Fruit fly (Drosophila melanogaster): Measurements from ENCODE around the gene CG9917.

Gene CG9917

DNA sequence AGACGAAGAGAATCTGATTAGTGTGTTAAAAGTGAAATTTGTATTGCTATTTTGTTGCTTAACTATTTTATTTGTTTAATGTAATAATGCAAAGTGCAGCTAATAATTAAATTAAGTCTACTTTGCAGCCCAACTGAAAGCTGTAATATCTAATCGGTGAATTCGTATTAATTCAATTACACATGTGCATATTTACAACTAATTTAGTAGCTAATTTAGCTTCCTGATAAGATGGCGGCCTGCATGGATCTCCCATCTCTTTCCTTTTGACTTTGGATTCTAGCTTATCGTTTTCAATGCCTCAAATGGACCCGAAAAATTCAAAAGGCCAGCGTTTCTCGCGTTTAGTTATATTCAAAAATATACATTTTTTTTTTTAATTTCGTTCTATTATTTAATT lies 13.3 kb downstream of the CG9917 start:
- peak; percentile 60 for TF ChIP-seq exex (tag; optimal IDR thresholded peaks at IDR 0.05)
- peak; percentile 71 for TF ChIP-seq Vsx1 (GFP tag; optimal IDR thresholded peaks at IDR 0.05)
- TF ChIP-seq Side (GFP tag; optimal IDR thresholded peaks at IDR 0.05), result no peak

dm6 chrX:16308953-16309352 lies 14.1 kb downstream of the CG9917 start:
- TF ChIP-seq yki (optimal IDR thresholded peaks at IDR 0.05), result no peak
- TF ChIP-seq sens (GFP tag), result peak; percentile 44
- TF ChIP-seq Eip74EF (GFP tag; optimal IDR thresholded peaks at IDR 0.05), result no peak
- no peak for TF ChIP-seq gcm2 (GFP tag; optimal IDR thresholded peaks at IDR 0.05)
- TF ChIP-seq CG13296 (GFP tag; optimal IDR thresholded peaks at IDR 0.05), result peak; percentile 13
- TF ChIP-seq CG5953 (GFP tag; IDR thresholded peaks at IDR 0.05), result no peak
- peak; percentile 44 for TF ChIP-seq ERR (GFP tag; optimal IDR thresholded peaks at IDR 0.05)
- no peak for TF ChIP-seq nerfin-1 (tag; optimal IDR thresholded peaks at IDR 0.05)
- no peak for TF ChIP-seq CG9609 (GFP tag; optimal IDR thresholded peaks at IDR 0.05)
- TF ChIP-seq Fer1 (GFP tag; optimal IDR thresholded peaks at IDR 0.05), result no peak
- no peak for TF ChIP-seq repo (GFP tag; optimal IDR thresholded peaks at IDR 0.05)
- TF ChIP-seq CG11398 (GFP tag; optimal IDR thresholded peaks at IDR 0.05), result no peak
- TF ChIP-seq CG16813 (GFP tag; IDR thresholded peaks at IDR 0.05; ENCODE audit: partially characterized antibody), result no peak
- peak; percentile 2 for TF ChIP-seq Med (GFP tag)
- no peak for TF ChIP-seq grn (GFP tag; optimal IDR thresholded peaks at IDR 0.05)
- no peak for TF ChIP-seq Meics (GFP tag; optimal IDR thresholded peaks at IDR 0.05)

DNA sequence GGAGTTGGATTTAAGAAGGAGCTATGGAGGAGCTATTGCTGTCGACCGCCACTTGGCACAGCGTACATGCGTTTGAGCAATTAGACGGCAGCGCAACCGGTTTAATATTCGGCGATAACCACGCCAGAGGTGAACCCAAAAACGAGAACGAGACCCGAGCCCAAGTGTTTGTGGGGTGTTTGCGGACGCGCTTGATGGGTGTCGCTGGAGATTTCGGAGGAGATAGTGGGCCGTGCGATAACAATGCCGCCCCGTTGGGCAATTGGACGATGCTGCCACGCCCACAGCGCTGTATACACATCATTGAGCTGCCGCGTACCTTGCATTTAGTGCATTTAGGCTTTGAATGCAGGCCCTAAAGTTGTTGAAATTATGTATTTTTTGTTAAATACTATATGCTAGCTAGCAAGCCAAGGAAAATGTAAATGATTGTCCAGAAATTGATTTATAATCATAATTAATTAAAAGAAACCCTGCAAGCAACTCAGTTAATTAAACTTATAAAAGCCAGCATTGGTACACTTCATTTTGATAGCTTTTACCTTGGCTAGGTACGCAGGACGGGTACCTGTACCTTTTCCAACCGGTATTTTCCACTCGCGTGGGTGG lies 14.6 kb downstream of the CG9917 start, which contains the start of gene Had1:
TSS of gene Had1 (minus strand) at position 358 of the 609 bp plus-strand sequence.
- TF ChIP-seq CG17385 (GFP tag; optimal IDR thresholded peaks at IDR 0.05) (no peak), CG2712 (tag; optimal IDR thresholded peaks at IDR 0.05) (no peak), crol (GFP tag; IDR thresholded peaks at IDR 0.05) (no peak), CG3407 (GFP tag; optimal IDR thresholded peaks at IDR 0.05) (no peak), CG3995 (GFP tag; optimal IDR thresholded peaks at IDR 0.05) (no peak), CG18262 (tag; optimal IDR thresholded peaks at IDR 0.05) (peak; percentile 57), bab2 (GFP tag; optimal IDR thresholded peaks at IDR 0.05) (no peak), sug (tag; optimal IDR thresholded peaks at IDR 0.05) (peak; percentile 85), gro (GFP tag; optimal IDR thresholded peaks at IDR 0.05) (no peak), CG32767 (GFP tag; IDR thresholded peaks at IDR 0.05) (no peak), CG18619 (GFP tag; optimal IDR thresholded peaks at IDR 0.05) (no peak), CG3065 (GFP tag; optimal IDR thresholded peaks at IDR 0.05) (peak; percentile 11), grn (GFP tag; optimal IDR thresholded peaks at IDR 0.05) (peak; percentile 95), cwo (GFP tag; optimal IDR thresholded peaks at IDR 0.05) (peak; percentile 16), HmgD (GFP tag; optimal IDR thresholded peaks at IDR 0.05) (no peak), CG4854 (GFP tag; optimal IDR thresholded peaks at IDR 0.05) (no peak), mirr (GFP tag; optimal IDR thresholded peaks at IDR 0.05) (peak; percentile 25), CG2202 (tag; optimal IDR thresholded peaks at IDR 0.05) (no peak), esg (GFP tag; conservative IDR thresholded peaks at IDR 0.05) (no peak), otp (GFP tag; IDR thresholded peaks at IDR 0.05) (0 out of 3 replicates have a peak, but pooled peaks have one; percentile 33), HLH4C (GFP tag; IDR thresholded peaks at IDR 0.05; ENCODE audit: partially characterized antibody) (0 out of 3 replicates have a peak, but pooled peaks have one; percentile 34), HmgZ (tag; optimal IDR thresholded peaks at IDR 0.05) (peak; percentile 22), onecut (GFP tag; IDR thresholded peaks at IDR 0.05) (no peak), Rfx (GFP tag; IDR thresholded peaks at IDR 0.05) (peak; percentile 43; the same call in 1 of the 2 replicates), vvl (GFP tag; IDR thresholded peaks at IDR 0.05) (no peak), row (GFP tag; IDR thresholded peaks at IDR 0.05) (peak; percentile 34; the same call in 2 of the 3 replicates), MESR4 (GFP tag; optimal IDR thresholded peaks at IDR 0.05) (peak; percentile 3), Deaf1 (tag; optimal IDR thresholded peaks at IDR 0.05) (peak; percentile 71), CG7786 (GFP tag; optimal IDR thresholded peaks at IDR 0.05) (no peak), Opbp (GFP tag; IDR thresholded peaks at IDR 0.05; ENCODE audit: partially characterized antibody) (0 out of 3 replicates have a peak, but pooled peaks have one; percentile 5)
